Fruit fly (Drosophila melanogaster) whole organism, pupa: Measurements from ENCODE around the gene Orct.

ENCODE experiments used
- CG10348 ChIP-seq: fragments of 200-800 bp; sonication (Bioruptor generic); IDR thresholded peaks from 2 replicates; pipeline ENCODE4 v1.3.6; 2022; ENCODE audit warnings: missing biosample characterization, missing genetic modification characterization
- CG12605 ChIP-seq: fragments of 200-800 bp; sonication (Bioruptor generic); IDR thresholded peaks from 2 replicates; pipeline ENCODE4 v1.3.6; 2022; ENCODE audit warnings: missing biosample characterization, missing genetic modification characterization
- CG14655 ChIP-seq: fragments of 200-800 bp; sonication (Bioruptor generic); optimal IDR thresholded peaks from 3 replicates; lab custom pipeline; 2017; ENCODE audit warnings: mild to moderate bottlenecking, missing biosample characterization, missing genetic modification reagents, missing genetic modification characterization
- CG9948 ChIP-seq: fragments of 200-800 bp; sonication (Bioruptor generic); optimal IDR thresholded peaks from 2 replicates; lab custom pipeline; 2018; ENCODE audit warnings: missing biosample characterization, mild to moderate bottlenecking, missing genetic modification characterization, moderate library complexity
- Ets98B ChIP-seq: fragments of 200-800 bp; sonication (Bioruptor generic); IDR thresholded peaks from 2 replicates; pipeline ENCODE4 v1.3.6; 2022; ENCODE audit warnings: missing biosample characterization, missing genetic modification characterization
- Pif1A ChIP-seq: fragments of 200-800 bp; sonication (Bioruptor generic); optimal IDR thresholded peaks from 3 replicates; lab custom pipeline; 2016; ENCODE audit warnings: missing biosample characterization, missing genetic modification characterization
- rn ChIP-seq: fragments of 200-800 bp; sonication (Bioruptor generic); IDR thresholded peaks from 2 replicates; pipeline ENCODE4 v1.3.6; 2022; ENCODE audit warnings: missing biosample characterization, missing genetic modification characterization

DNA sequence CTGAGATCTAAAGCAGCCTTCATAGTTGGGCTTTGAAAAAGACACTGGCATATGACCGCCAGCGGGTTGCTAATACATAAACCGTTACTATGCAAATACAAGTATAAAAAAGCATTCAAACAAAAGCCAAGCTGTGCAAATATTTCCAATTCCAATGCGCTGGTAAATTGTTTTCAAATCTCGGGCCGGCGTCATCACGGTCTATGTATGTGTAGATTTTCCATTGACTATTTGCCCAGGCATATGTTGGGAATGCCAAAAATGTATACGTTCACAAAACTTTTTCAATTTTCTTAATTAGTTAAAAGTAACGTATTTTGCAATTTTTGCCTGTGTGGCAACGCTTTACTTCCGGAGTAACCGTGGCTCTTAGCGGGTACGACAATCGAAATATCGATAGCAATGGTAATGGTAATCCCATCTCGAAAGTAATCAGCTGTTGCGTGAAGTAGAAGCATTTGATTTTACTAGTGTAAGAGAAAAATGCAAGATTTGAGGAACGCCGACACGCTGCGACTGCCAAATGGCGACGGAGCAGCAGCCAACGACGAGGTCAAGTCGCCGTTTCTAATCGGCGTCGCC lies 13.8 kb downstream of the Orct start, which contains the start of the genes CG34290 and Uck:
- peak; percentile 28 for TF ChIP-seq Pif1A (GFP tag; lab: Kevin White, UChicago)
- TF ChIP-seq Ets98B, result no peak; the same call in 1 of the 2 replicates
- no peak for TF ChIP-seq CG14655
- no peak for TF ChIP-seq CG9948 (tag; lab: Kevin White, UChicago)
- TF ChIP-seq CG10348, result no peak
- no peak for TF ChIP-seq CG12605 (GFP tag; lab: Robert Waterston, UW)
- no peak for TF ChIP-seq rn
